Fruit fly (Drosophila melanogaster): ENCODE results near the gene Ubi-p5E.
A peak's percentile ranks its signal among the peaks of the same experiment; 100 is the strongest.

The Ubi-p5E gene

DNA sequence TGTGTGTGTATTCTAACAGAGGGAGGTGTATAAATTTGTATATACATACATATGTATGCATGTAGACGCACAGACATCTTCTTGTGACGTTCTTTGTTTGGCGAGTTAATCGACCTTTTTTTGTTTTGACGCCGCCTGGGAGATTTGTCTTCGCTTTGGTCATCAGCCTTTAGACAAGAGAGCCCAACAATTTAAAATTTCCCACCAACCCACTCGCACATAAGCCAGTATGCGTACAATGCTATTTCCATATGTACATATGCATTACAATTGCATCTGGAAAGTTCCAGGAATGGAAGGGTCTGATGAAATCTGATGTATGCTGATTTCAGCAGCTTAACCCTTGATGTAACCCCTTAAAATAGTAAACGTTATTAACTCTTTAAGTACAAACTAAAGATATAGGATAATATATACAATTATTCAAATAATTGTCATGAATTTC lies at the start of gene Ubi-p5E:
TSS of gene Ubi-p5E (minus strand) at position 19 of the 445 bp plus-strand sequence.
- TF ChIP-seq Pif1B (GFP tag; optimal IDR thresholded peaks at IDR 0.05) (no peak), CG14655 (GFP tag; optimal IDR thresholded peaks at IDR 0.05) (no peak), rn (GFP tag; IDR thresholded peaks at IDR 0.05) (no peak), CG17806 (tag; optimal IDR thresholded peaks at IDR 0.05) (no peak), Pif1A (GFP tag; optimal IDR thresholded peaks at IDR 0.05) (no peak), D1 (tag; optimal IDR thresholded peaks at IDR 0.05) (no peak), CG4496 (GFP tag; IDR thresholded peaks at IDR 0.05) (0 out of 3 replicates have a peak, but pooled peaks have one; percentile 38), EcR (GFP tag; optimal IDR thresholded peaks at IDR 0.05) (peak; percentile 90), fd96Ca (GFP tag; IDR thresholded peaks at IDR 0.05) (no peak), CG13204 (GFP tag; optimal IDR thresholded peaks at IDR 0.05) (no peak), CG32121 (GFP tag; IDR thresholded peaks at IDR 0.05) (no peak), CG10348 (GFP tag; IDR thresholded peaks at IDR 0.05) (no peak), CG12605 (GFP tag; IDR thresholded peaks at IDR 0.05) (0 out of 2 replicates have a peak, but pooled peaks have one; percentile 14), CG9948 (tag; optimal IDR thresholded peaks at IDR 0.05) (no peak), CG15710 (tag; optimal IDR thresholded peaks at IDR 0.05) (no peak)

DNA sequence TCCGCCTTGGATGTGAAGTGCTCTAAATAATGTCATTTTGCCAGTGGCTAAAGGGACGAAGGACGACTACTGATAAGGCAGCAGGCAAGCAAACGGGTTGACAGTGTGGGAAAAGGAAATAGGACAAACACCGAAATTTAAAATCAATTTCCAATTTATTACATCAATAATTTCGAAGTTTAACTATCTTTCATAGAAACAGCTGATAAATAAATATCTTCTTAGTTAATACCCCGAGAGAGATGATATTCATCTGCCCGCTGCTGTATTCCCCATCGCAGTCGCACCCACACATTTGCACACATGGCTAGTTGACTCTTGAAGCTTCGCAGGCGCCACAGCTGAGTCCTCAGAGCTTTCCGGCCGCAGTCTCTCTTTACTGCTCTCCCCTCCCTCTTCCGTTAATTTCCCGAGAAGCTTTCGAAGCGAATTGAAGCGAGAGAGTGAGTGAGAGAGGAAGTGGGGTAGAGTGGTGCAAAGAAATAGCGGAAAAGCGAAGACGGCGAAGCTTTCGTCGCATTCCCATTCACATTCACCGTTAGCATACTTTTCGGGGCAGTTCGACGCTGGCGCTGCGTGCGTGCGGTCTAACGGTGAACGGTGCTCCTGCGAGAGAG lies 37.5 kb upstream of the Ubi-p5E start:
- TF ChIP-seq Pif1A (GFP tag; optimal IDR thresholded peaks at IDR 0.05): peak; percentile 12
- TF ChIP-seq CG14655 (GFP tag; optimal IDR thresholded peaks at IDR 0.05): peak; percentile 37
- peak; percentile 66 for TF ChIP-seq CG4496 (GFP tag; IDR thresholded peaks at IDR 0.05)
- TF ChIP-seq CG8301 (tag; optimal IDR thresholded peaks at IDR 0.05): peak; percentile 35
- TF ChIP-seq gl (tag; optimal IDR thresholded peaks at IDR 0.05): peak; percentile 9
- TF ChIP-seq CG34367 (tag; optimal IDR thresholded peaks at IDR 0.05): peak; percentile 41
- no peak for TF ChIP-seq CG10348 (GFP tag; IDR thresholded peaks at IDR 0.05)
- TF ChIP-seq CG8159 (tag; optimal IDR thresholded peaks at IDR 0.05): peak; percentile 62
- no peak for TF ChIP-seq CG17806 (tag; optimal IDR thresholded peaks at IDR 0.05)
- peak; percentile 36 for TF ChIP-seq CG9948 (tag; optimal IDR thresholded peaks at IDR 0.05)
- no peak for TF ChIP-seq CG13204 (GFP tag; optimal IDR thresholded peaks at IDR 0.05)
- no peak for TF ChIP-seq D1 (tag; optimal IDR thresholded peaks at IDR 0.05)
- peak; percentile 56; the same call in 1 of the 3 replicates for TF ChIP-seq fd96Ca (GFP tag; IDR thresholded peaks at IDR 0.05)
- peak; percentile 35; the same call in 1 of the 2 replicates for TF ChIP-seq CG32121 (GFP tag; IDR thresholded peaks at IDR 0.05)
- TF ChIP-seq CG15710 (tag; optimal IDR thresholded peaks at IDR 0.05): peak; percentile 57
- TF ChIP-seq rn (GFP tag; IDR thresholded peaks at IDR 0.05): no peak
- TF ChIP-seq EcR (GFP tag; optimal IDR thresholded peaks at IDR 0.05): no peak
- TF ChIP-seq CG12605 (GFP tag; IDR thresholded peaks at IDR 0.05): peak; percentile 57
- no peak for TF ChIP-seq Snoo (tag; optimal IDR thresholded peaks at IDR 0.05)
- TF ChIP-seq Pif1B (GFP tag; optimal IDR thresholded peaks at IDR 0.05): peak; percentile 9
- TF ChIP-seq Ets98B (GFP tag; IDR thresholded peaks at IDR 0.05): peak; percentile 62

DNA sequence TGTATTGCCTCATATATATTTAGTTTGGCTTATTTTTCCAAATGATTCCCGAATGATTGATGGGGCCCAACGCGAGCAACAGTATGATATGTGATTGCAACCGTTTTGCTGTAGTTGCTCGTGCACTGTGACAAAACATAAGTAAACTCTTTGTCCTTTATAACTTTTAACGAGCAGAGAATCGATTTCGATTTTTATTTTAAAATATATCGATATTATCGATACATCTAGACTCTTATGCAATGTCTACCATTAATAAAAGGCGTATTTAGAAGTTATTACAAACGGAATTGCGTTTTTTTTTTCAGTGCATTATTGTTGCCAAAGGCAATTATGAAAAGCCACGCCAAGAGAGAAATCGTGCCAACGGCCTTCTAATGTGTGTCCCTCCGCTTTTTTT lies 36.1 kb upstream of the Ubi-p5E start:
- TF ChIP-seq CG34367 (tag; optimal IDR thresholded peaks at IDR 0.05) (no peak), Pif1A (GFP tag; optimal IDR thresholded peaks at IDR 0.05) (no peak), CG15710 (tag; optimal IDR thresholded peaks at IDR 0.05) (no peak), CG17806 (tag; optimal IDR thresholded peaks at IDR 0.05) (no peak), CG10348 (GFP tag; IDR thresholded peaks at IDR 0.05) (no peak), CG32121 (GFP tag; IDR thresholded peaks at IDR 0.05) (no peak), D1 (tag; optimal IDR thresholded peaks at IDR 0.05) (no peak), fd96Ca (GFP tag; IDR thresholded peaks at IDR 0.05) (no peak), CG8301 (tag; optimal IDR thresholded peaks at IDR 0.05) (no peak), rn (GFP tag; IDR thresholded peaks at IDR 0.05) (no peak), CG13204 (GFP tag; optimal IDR thresholded peaks at IDR 0.05) (no peak), CG12605 (GFP tag; IDR thresholded peaks at IDR 0.05) (no peak)

DNA sequence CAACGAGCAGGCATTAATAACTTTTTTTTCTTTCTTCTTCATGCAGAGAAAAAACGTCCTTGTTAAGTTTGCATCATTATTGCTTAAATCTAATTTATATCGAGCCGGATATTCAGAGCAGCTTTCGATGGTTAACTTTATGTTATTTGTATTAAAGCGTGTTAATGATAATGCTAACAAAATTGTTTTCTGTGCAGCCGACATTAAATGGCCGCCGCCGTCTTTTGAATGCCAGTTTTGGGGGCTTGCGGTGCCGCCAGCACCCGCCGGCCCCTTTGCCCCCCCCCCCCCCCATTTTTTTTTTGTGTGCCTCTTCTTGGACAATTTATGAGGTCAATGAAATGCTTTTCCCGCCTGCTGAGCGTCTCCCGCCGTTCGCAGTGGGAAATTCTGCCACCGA lies 32.1 kb upstream of the Ubi-p5E start:
- peak; percentile 24; the same call in 1 of the 3 replicates for TF ChIP-seq CG4496 (GFP tag; IDR thresholded peaks at IDR 0.05)
- no peak for TF ChIP-seq CG8301 (tag; optimal IDR thresholded peaks at IDR 0.05)
- TF ChIP-seq Ets98B (GFP tag; IDR thresholded peaks at IDR 0.05): no peak

DNA sequence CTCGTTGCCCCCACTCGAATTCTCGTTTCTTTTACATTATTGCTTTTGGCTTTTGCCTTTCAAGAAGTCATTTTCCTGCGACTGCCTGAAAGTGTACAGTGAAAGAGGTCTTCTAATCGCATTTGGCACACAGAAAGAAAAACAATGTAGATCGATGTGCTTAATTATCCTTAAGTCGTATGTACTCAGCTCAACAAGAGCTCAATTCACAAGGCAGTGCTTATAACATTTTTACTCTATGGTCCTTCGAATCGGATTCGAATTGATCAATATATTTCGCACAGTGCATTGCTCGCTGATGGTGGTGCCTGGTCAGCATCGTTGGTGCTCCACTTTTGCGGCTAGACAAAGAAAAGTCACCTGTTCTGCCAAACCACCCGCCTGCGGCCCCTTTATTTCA lies 31.0 kb upstream of the Ubi-p5E start:
- TF ChIP-seq EcR (GFP tag; optimal IDR thresholded peaks at IDR 0.05) (no peak), CG13204 (GFP tag; optimal IDR thresholded peaks at IDR 0.05) (no peak), CG12605 (GFP tag; IDR thresholded peaks at IDR 0.05) (no peak), fd96Ca (GFP tag; IDR thresholded peaks at IDR 0.05) (peak; percentile 54; the same call in 1 of the 3 replicates), D1 (tag; optimal IDR thresholded peaks at IDR 0.05) (no peak), CG9948 (tag; optimal IDR thresholded peaks at IDR 0.05) (no peak), CG17806 (tag; optimal IDR thresholded peaks at IDR 0.05) (no peak), CG10348 (GFP tag; IDR thresholded peaks at IDR 0.05) (no peak), CG8159 (tag; optimal IDR thresholded peaks at IDR 0.05) (no peak), CG34367 (tag; optimal IDR thresholded peaks at IDR 0.05) (no peak), Pif1A (GFP tag; optimal IDR thresholded peaks at IDR 0.05) (no peak), Pif1B (GFP tag; optimal IDR thresholded peaks at IDR 0.05) (no peak), CG4496 (GFP tag; IDR thresholded peaks at IDR 0.05) (peak; percentile 35; the same call in 2 of the 3 replicates), Ets98B (GFP tag; IDR thresholded peaks at IDR 0.05) (no peak), rn (GFP tag; IDR thresholded peaks at IDR 0.05) (no peak), CG15710 (tag; optimal IDR thresholded peaks at IDR 0.05) (no peak), CG8301 (tag; optimal IDR thresholded peaks at IDR 0.05) (peak; percentile 27), CG14655 (GFP tag; optimal IDR thresholded peaks at IDR 0.05) (peak; percentile 14), gl (tag; optimal IDR thresholded peaks at IDR 0.05) (no peak), CG32121 (GFP tag; IDR thresholded peaks at IDR 0.05) (no peak), Snoo (tag; optimal IDR thresholded peaks at IDR 0.05) (no peak)

DNA sequence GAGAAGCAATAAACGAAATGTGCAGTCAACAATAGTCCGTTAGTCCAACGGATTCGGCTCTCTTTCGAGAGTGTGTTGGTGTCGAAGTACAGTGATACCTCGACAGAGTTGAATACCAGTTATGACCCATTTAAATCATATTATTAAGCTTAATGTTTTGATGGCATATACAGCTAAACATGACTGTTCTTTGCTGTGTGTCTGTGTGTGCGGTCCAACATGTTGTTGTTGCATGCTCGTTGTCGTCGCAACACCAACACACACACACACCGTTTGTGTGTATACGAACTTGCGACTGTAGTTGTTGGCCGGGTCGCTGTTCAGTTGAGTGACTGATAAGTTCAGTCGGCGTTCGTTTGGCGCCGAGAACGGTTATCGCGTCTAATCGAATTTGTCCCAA lies 29.4 kb upstream of the Ubi-p5E start, which contains the start of gene CG15894:
TSS of gene CG15894 (plus strand) at position 361 of the 400 bp plus-strand sequence.
- 0 out of 3 replicates have a peak, but pooled peaks have one; percentile 32 for TF ChIP-seq fd96Ca (GFP tag; IDR thresholded peaks at IDR 0.05)
- no peak for TF ChIP-seq CG8301 (tag; optimal IDR thresholded peaks at IDR 0.05)
- TF ChIP-seq CG9948 (tag; optimal IDR thresholded peaks at IDR 0.05): no peak
- no peak for TF ChIP-seq Pif1A (GFP tag; optimal IDR thresholded peaks at IDR 0.05)
- TF ChIP-seq CG14655 (GFP tag; optimal IDR thresholded peaks at IDR 0.05): peak; percentile 21
- TF ChIP-seq CG8159 (tag; optimal IDR thresholded peaks at IDR 0.05): peak; percentile 14
- peak; percentile 53; the same call in 1 of the 3 replicates for TF ChIP-seq CG4496 (GFP tag; IDR thresholded peaks at IDR 0.05)
- peak; percentile 27; the same call in 1 of the 2 replicates for TF ChIP-seq Ets98B (GFP tag; IDR thresholded peaks at IDR 0.05)
- TF ChIP-seq CG12605 (GFP tag; IDR thresholded peaks at IDR 0.05): no peak
- TF ChIP-seq CG15710 (tag; optimal IDR thresholded peaks at IDR 0.05): peak; percentile 1
- TF ChIP-seq Pif1B (GFP tag; optimal IDR thresholded peaks at IDR 0.05): no peak
- no peak for TF ChIP-seq CG34367 (tag; optimal IDR thresholded peaks at IDR 0.05)
- TF ChIP-seq EcR (GFP tag; optimal IDR thresholded peaks at IDR 0.05): no peak
